Worm (Caenorhabditis elegans) whole organism, L3 larva: ENCODE results near the gene srab-10.

Source experiments
- fos-1 ChIP-seq: fragments of 150-350 bp; optimal IDR thresholded peaks from 2 replicates; lab custom pipeline; 2014; ENCODE audit warnings: missing biosample characterization, missing genetic modification characterization
- nhr-25 ChIP-seq: sonication (generic microtip); optimal IDR thresholded peaks from 2 replicates; lab custom pipeline; 2017; ENCODE audit warnings: missing biosample characterization, missing genetic modification characterization
- nhr-28 ChIP-seq: fragments of 150-350 bp; optimal IDR thresholded peaks from 2 replicates; lab custom pipeline; 2014; ENCODE audit warnings: missing biosample characterization, missing genetic modification characterization
- nhr-76 ChIP-seq: fragments of 150-350 bp; sonication (generic microtip); optimal IDR thresholded peaks from 5 replicates; lab custom pipeline; 2014; ENCODE audit warnings: missing biosample characterization, missing genetic modification characterization

ce11 chrV:3162299-3162698, 17.9 kb upstream of the srab-10 start:
- TF ChIP-seq fos-1 (tag; lab: Kevin White, UChicago) (no peak), nhr-28 (tag; lab: Kevin White, UChicago) (no peak), nhr-76 (no peak), nhr-25 (no peak)
